Fruit fly (Drosophila melanogaster): Measurements from ENCODE around the gene Vml.

Vml gene

dm6 chrX:2293294-2293988, 17.8 kb downstream of the Vml start, which contains the start of gene CG2865 (continued):
- TF ChIP-seq lola (GFP tag; optimal IDR thresholded peaks at IDR 0.05) (peak in 1 of 3 experiments; percentile 94), ATbp (GFP tag; optimal IDR thresholded peaks at IDR 0.05) (peak; percentile 94), Pdp1 (GFP tag; optimal IDR thresholded peaks at IDR 0.05) (peak; percentile 90 to 93), CG4820 (GFP tag; optimal IDR thresholded peaks at IDR 0.05) (peak; percentile 91), CG10462 (GFP tag; optimal IDR thresholded peaks at IDR 0.05) (peak; percentile 77), knrl (GFP tag; IDR thresholded peaks at IDR 0.05; ENCODE audit: partially characterized antibody) (peak; percentile 26; the same call in 1 of the 3 replicates), Sry-δ (GFP tag; optimal IDR thresholded peaks at IDR 0.05) (peak; percentile 52), Elba2 (GFP tag; optimal IDR thresholded peaks at IDR 0.05) (no peak), sens-2 (GFP tag; IDR thresholded peaks at IDR 0.05) (peak; percentile 60), CG31388 (GFP tag; optimal IDR thresholded peaks at IDR 0.05) (peak; percentile 58), CG8765 (GFP tag; IDR thresholded peaks at IDR 0.05) (peak; percentile 70), CG6272 (GFP tag; IDR thresholded peaks at IDR 0.05) (peak; percentile 68), CG6654 (GFP tag; optimal IDR thresholded peaks at IDR 0.05) (peak; percentile 76), CG7963 (GFP tag; IDR thresholded peaks at IDR 0.05; ENCODE audit: partially characterized antibody) (no peak), CG10979 (tag; optimal IDR thresholded peaks at IDR 0.05) (peak; percentile 94), CG1529 (GFP tag; optimal IDR thresholded peaks at IDR 0.05) (peak; percentile 93), D (optimal IDR thresholded peaks at IDR 0.05) (no peak), D (GFP tag; optimal IDR thresholded peaks at IDR 0.05) (peak; percentile 89), B-H2 (GFP tag; optimal IDR thresholded peaks at IDR 0.05) (peak; percentile 96), grau (tag; optimal IDR thresholded peaks at IDR 0.05) (peak; percentile 96), CG2889 (GFP tag; IDR thresholded peaks at IDR 0.05) (peak; percentile 77; the same call in 2 of the 3 replicates), CG32767 (GFP tag; IDR thresholded peaks at IDR 0.05) (peak; percentile 90), CG18764 (GFP tag; optimal IDR thresholded peaks at IDR 0.05) (peak; percentile 53), Neu2 (GFP tag; optimal IDR thresholded peaks at IDR 0.05; ENCODE audit: borderline replicate concordance) (peak; percentile 76), Camta (GFP tag; optimal IDR thresholded peaks at IDR 0.05) (peak; percentile 92), Dek (tag; optimal IDR thresholded peaks at IDR 0.05) (peak; percentile 94), nerfin-2 (GFP tag; IDR thresholded peaks at IDR 0.05; ENCODE audit: partially characterized antibody) (peak; percentile 38; the same call in 1 of the 2 replicates), Fer3 (tag; optimal IDR thresholded peaks at IDR 0.05) (peak; percentile 96), CG14441 (GFP tag; IDR thresholded peaks at IDR 0.05) (peak; percentile 82), Hr3 (GFP tag; optimal IDR thresholded peaks at IDR 0.05) (peak; percentile 92), CG8478 (optimal IDR thresholded peaks at IDR 0.05) (no peak), shn (GFP tag; optimal IDR thresholded peaks at IDR 0.05) (peak; percentile 89), Fer2 (tag; optimal IDR thresholded peaks at IDR 0.05) (peak; percentile 94), lmd (GFP tag; IDR thresholded peaks at IDR 0.05) (peak; percentile 91), CG1602 (GFP tag; optimal IDR thresholded peaks at IDR 0.05) (peak; percentile 87), wor (GFP tag; IDR thresholded peaks at IDR 0.05) (peak; percentile 73), Bdp1 (GFP tag; optimal IDR thresholded peaks at IDR 0.05) (peak; percentile 78), Hr51 (GFP tag; optimal IDR thresholded peaks at IDR 0.05) (peak; percentile 84 to 97), CG2202 (tag; optimal IDR thresholded peaks at IDR 0.05) (peak; percentile 89), CG6813 (GFP tag; optimal IDR thresholded peaks at IDR 0.05) (peak; percentile 95), vnd (GFP tag; IDR thresholded peaks at IDR 0.05; ENCODE audit: partially characterized antibody) (no peak), CG11093 (GFP tag; IDR thresholded peaks at IDR 0.05) (peak; percentile 74; the same call in 2 of the 3 replicates), ssp (GFP tag; IDR thresholded peaks at IDR 0.05) (peak; percentile 61), CG7271 (tag; optimal IDR thresholded peaks at IDR 0.05) (peak; percentile 56), CG31224 (GFP tag; IDR thresholded peaks at IDR 0.05) (peak; percentile 78), cato (GFP tag; optimal IDR thresholded peaks at IDR 0.05; ENCODE audit: borderline replicate concordance) (peak; percentile 85), zfh1 (GFP tag; IDR thresholded peaks at IDR 0.05) (no peak; the same call in none of the 3 replicates), Nf-YB (GFP tag; optimal IDR thresholded peaks at IDR 0.05) (peak; percentile 85), tin (GFP tag; optimal IDR thresholded peaks at IDR 0.05) (peak; percentile 87)

All from whole organism, embryonic.